Fruit fly (Drosophila melanogaster): ENCODE data around the gene CG6179.

CG6179 gene

DNA sequence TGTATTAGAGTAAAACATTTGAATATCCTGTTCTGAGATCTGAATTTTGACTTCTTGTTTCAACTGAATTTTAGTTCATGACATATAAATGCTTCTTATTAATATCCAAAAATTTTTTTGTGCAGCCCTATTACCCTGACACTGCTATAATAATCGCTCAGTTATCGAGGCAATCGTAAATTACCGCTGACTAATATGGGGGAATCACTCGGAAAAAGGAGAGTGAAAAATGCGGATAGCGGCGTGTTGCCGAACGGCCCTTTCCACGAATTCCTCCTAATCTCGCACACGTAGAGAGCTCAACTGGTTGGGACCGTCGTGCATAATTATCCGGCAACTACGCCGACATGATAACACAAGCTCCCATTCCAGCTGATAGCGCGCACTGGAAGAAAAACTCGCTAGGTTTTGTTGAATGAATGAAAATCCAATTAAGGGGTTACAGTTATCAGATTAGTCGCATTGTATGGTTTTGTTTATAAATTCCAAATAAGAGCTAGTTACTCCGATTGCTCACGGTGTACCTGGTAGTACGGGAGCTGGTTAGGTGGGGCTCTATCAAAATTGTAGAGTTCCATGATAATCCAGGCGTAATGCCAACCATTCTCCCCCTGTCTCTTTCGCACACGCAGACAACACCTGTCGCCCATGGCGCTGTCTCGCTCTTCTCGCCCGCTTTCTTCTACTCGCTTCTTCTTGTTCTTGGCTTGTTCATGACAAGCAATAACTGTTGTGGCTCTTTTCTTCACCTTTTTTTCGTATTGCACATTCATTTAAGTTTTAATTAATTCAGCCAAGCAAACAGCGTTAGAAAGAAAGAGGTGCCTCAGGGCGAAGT is 11.9 kb upstream of the CG6179 start (continued):
- TF ChIP-seq lov (optimal IDR thresholded peaks at IDR 0.05) (no peak), lov (GFP tag; IDR thresholded peaks at IDR 0.05) (peak; percentile 61; the same call in 1 of the 3 replicates), en (GFP tag; optimal IDR thresholded peaks at IDR 0.05) (no peak), Nf-YB (GFP tag; optimal IDR thresholded peaks at IDR 0.05) (no peak), ftz-f1 (GFP tag; optimal IDR thresholded peaks at IDR 0.05) (no peak), CG3726 (GFP tag; IDR thresholded peaks at IDR 0.05) (0 out of 3 replicates have a peak, but pooled peaks have one; percentile 59), CG2202 (tag; optimal IDR thresholded peaks at IDR 0.05) (no peak), lab (GFP tag; optimal IDR thresholded peaks at IDR 0.05) (peak; percentile 90), grau (tag; optimal IDR thresholded peaks at IDR 0.05) (peak; percentile 71), knrl (GFP tag; IDR thresholded peaks at IDR 0.05; ENCODE audit: partially characterized antibody) (no peak), grn (GFP tag; optimal IDR thresholded peaks at IDR 0.05) (peak; percentile 61), lola (GFP tag; optimal IDR thresholded peaks at IDR 0.05) (peak in 2 of 3 experiments; percentile 8 to 15), GATAe (GFP tag; conservative IDR thresholded peaks at IDR 0.05) (peak; percentile 91), az2 (GFP tag; optimal IDR thresholded peaks at IDR 0.05) (peak; percentile 55), Meics (GFP tag; optimal IDR thresholded peaks at IDR 0.05) (peak; percentile 82), gcm (GFP tag; optimal IDR thresholded peaks at IDR 0.05) (no peak), tin (GFP tag; optimal IDR thresholded peaks at IDR 0.05) (peak; percentile 23), ara (GFP tag; IDR thresholded peaks at IDR 0.05) (peak; percentile 21; the same call in 1 of the 2 replicates), CG17912 (GFP tag; optimal IDR thresholded peaks at IDR 0.05) (no peak), nerfin-2 (GFP tag; IDR thresholded peaks at IDR 0.05; ENCODE audit: partially characterized antibody) (no peak), CG7963 (GFP tag; IDR thresholded peaks at IDR 0.05; ENCODE audit: partially characterized antibody) (no peak), CG12769 (tag; optimal IDR thresholded peaks at IDR 0.05) (peak; percentile 96), CG14710 (tag; optimal IDR thresholded peaks at IDR 0.05) (peak; percentile 5), CG3838 (GFP tag; optimal IDR thresholded peaks at IDR 0.05) (no peak), CG9215 (GFP tag; IDR thresholded peaks at IDR 0.05) (peak; percentile 70), HmgZ (tag; optimal IDR thresholded peaks at IDR 0.05) (peak; percentile 83), Max (GFP tag; optimal IDR thresholded peaks at IDR 0.05) (peak; percentile 19), sna (GFP tag; IDR thresholded peaks at IDR 0.05; ENCODE audit: partially characterized antibody) (no peak), CG3281 (GFP tag; optimal IDR thresholded peaks at IDR 0.05) (peak; percentile 67), Scr (GFP tag; IDR thresholded peaks at IDR 0.05; ENCODE audit: partially characterized antibody) (no peak), emc (GFP tag; optimal IDR thresholded peaks at IDR 0.05) (peak; percentile 24), bcd (GFP tag; optimal IDR thresholded peaks at IDR 0.05) (peak; percentile 75), yki (optimal IDR thresholded peaks at IDR 0.05) (no peak), fd96Cb (tag; optimal IDR thresholded peaks at IDR 0.05) (peak; percentile 25), CG33557 (GFP tag; optimal IDR thresholded peaks at IDR 0.05) (no peak), Optix (GFP tag; IDR thresholded peaks at IDR 0.05) (peak; percentile 73; the same call in 2 of the 3 replicates), Doc3 (GFP tag; IDR thresholded peaks at IDR 0.05; ENCODE audit: partially characterized antibody) (no peak), Sry-β (GFP tag; optimal IDR thresholded peaks at IDR 0.05) (no peak), CG12155 (GFP tag; optimal IDR thresholded peaks at IDR 0.05) (peak; percentile 66), ap (GFP tag; IDR thresholded peaks at IDR 0.05) (no peak), ind (GFP tag; optimal IDR thresholded peaks at IDR 0.05) (peak; percentile 76), CG4854 (GFP tag; optimal IDR thresholded peaks at IDR 0.05) (peak; percentile 22), pnt (GFP tag; optimal IDR thresholded peaks at IDR 0.05) (peak; percentile 66), CG6765 (GFP tag; optimal IDR thresholded peaks at IDR 0.05) (no peak), CG14014 (GFP tag; IDR thresholded peaks at IDR 0.05) (peak; percentile 84), Rfx (GFP tag; IDR thresholded peaks at IDR 0.05) (peak; percentile 92), Gsc (GFP tag; IDR thresholded peaks at IDR 0.05) (no peak), Hr51 (GFP tag; optimal IDR thresholded peaks at IDR 0.05) (peak; percentile 45 to 61)
